Worm (Caenorhabditis elegans) whole organism, L3 larva: ENCODE data around the gene rpl-29.

Experiments
- R02D3.7 ChIP-seq: fragments of 150-350 bp; optimal IDR thresholded peaks from 2 replicates; lab custom pipeline; 2014; ENCODE audit warnings: missing biosample characterization, missing genetic modification characterization
- ZK546.5 ChIP-seq: sonication (generic microtip); optimal IDR thresholded peaks from 2 replicates; lab custom pipeline; 2017; ENCODE audit warnings: missing biosample characterization, missing genetic modification characterization
- aly-2 ChIP-seq: fragments of 150-350 bp; optimal IDR thresholded peaks from 2 replicates; lab custom pipeline; 2014; ENCODE audit warnings: missing biosample characterization, missing genetic modification characterization
- ama-1 ChIP-seq: fragments of 150-350 bp; optimal IDR thresholded peaks from 2 replicates; lab custom pipeline; 2018
- ceh-16 ChIP-seq: sonication (generic microtip); optimal IDR thresholded peaks from 2 replicates; lab custom pipeline; 2017; ENCODE audit warnings: missing biosample characterization, missing genetic modification characterization
- ceh-28 ChIP-seq: fragments of 150-350 bp; optimal IDR thresholded peaks from 2 replicates; lab custom pipeline; 2014; ENCODE audit warnings: missing biosample characterization, missing genetic modification reagents, missing genetic modification characterization
- ceh-82 ChIP-seq: fragments of 150-350 bp; optimal IDR thresholded peaks from 2 replicates; lab custom pipeline; 2014; ENCODE audit warnings: missing biosample characterization, missing genetic modification characterization
- ceh-9 ChIP-seq: sonication (generic microtip); optimal IDR thresholded peaks from 2 replicates; lab custom pipeline; 2018; ENCODE audit warnings: missing biosample characterization, missing genetic modification characterization
- egl-27 ChIP-seq: sonication (generic microtip); optimal IDR thresholded peaks from 4 replicates; lab custom pipeline; 2017; ENCODE audit warnings: missing biosample characterization, missing genetic modification reagents, missing genetic modification characterization
- egl-5 ChIP-seq: fragments of 150-350 bp; optimal IDR thresholded peaks from 2 replicates; lab custom pipeline; 2017; ENCODE audit warnings: missing biosample characterization, missing genetic modification reagents, missing genetic modification characterization, inconsistent platforms
- elt-1 ChIP-seq: fragments of 150-350 bp; optimal IDR thresholded peaks from 2 replicates; lab custom pipeline; 2014; ENCODE audit warnings: missing biosample characterization, missing genetic modification characterization
- elt-2 ChIP-seq: sonication (generic microtip); optimal IDR thresholded peaks from 2 replicates; lab custom pipeline; 2016; ENCODE audit warnings: missing genetic modification reagents, mild to moderate bottlenecking, missing genetic modification characterization, missing compliant biosample characterization
- elt-3 ChIP-seq, 3 experiments: fragments of 150-350 bp in 1 of 3; sonication (generic microtip) in 2 of 3; optimal IDR thresholded peaks; 2 replicates in 2 of 3; 4 replicates in 1 of 3; lab custom pipeline; 2014 to 2017; ENCODE audit warnings: missing biosample characterization in 3 of 3, missing genetic modification characterization in 3 of 3
- eor-1 ChIP-seq, 2 experiments: fragments of 150-350 bp; optimal IDR thresholded peaks; 2 replicates each; lab custom pipeline; 2014 to 2018; ENCODE audit warnings: missing biosample characterization in 2 of 2, missing genetic modification characterization in 2 of 2
- fkh-10 ChIP-seq: sonication (generic microtip); optimal IDR thresholded peaks from 2 replicates; lab custom pipeline; 2017; ENCODE audit warnings: missing biosample characterization, missing genetic modification reagents, missing genetic modification characterization
- fkh-2 ChIP-seq: fragments of 150-350 bp; optimal IDR thresholded peaks from 2 replicates; lab custom pipeline; 2014; ENCODE audit warnings: missing biosample characterization, missing genetic modification reagents, missing genetic modification characterization
- fos-1 ChIP-seq: fragments of 150-350 bp; optimal IDR thresholded peaks from 2 replicates; lab custom pipeline; 2014; ENCODE audit warnings: missing biosample characterization, missing genetic modification characterization
- hmg-11 ChIP-seq: sonication (generic microtip); optimal IDR thresholded peaks from 2 replicates; lab custom pipeline; 2016; ENCODE audit warnings: missing genetic modification characterization, missing compliant biosample characterization
- jun-1 ChIP-seq: fragments of 150-350 bp; optimal IDR thresholded peaks from 2 replicates; lab custom pipeline; 2014; ENCODE audit warnings: missing biosample characterization, missing genetic modification reagents, missing genetic modification characterization
- lin-15B ChIP-seq: fragments of 150-350 bp; optimal IDR thresholded peaks from 2 replicates; lab custom pipeline; 2014; ENCODE audit warnings: missing biosample characterization, missing genetic modification characterization
- lin-39 ChIP-seq: fragments of 150-350 bp; optimal IDR thresholded peaks from 2 replicates; lab custom pipeline; 2018; ENCODE audit warnings: missing biosample characterization, missing genetic modification reagents, missing genetic modification characterization
- lsy-12 ChIP-seq: sonication (generic microtip); optimal IDR thresholded peaks from 2 replicates; lab custom pipeline; 2016; ENCODE audit warnings: mild to moderate bottlenecking, missing genetic modification characterization, missing compliant biosample characterization
- mdl-1 ChIP-seq: fragments of 150-350 bp; optimal IDR thresholded peaks from 2 replicates; lab custom pipeline; 2014; ENCODE audit warnings: missing biosample characterization, missing genetic modification characterization
- mml-1 ChIP-seq: fragments of 150-350 bp; sonication (generic microtip); optimal IDR thresholded peaks from 3 replicates; lab custom pipeline; 2014; ENCODE audit warnings: missing biosample characterization, missing genetic modification characterization
- nfya-1 ChIP-seq: sonication (generic microtip); optimal IDR thresholded peaks from 2 replicates; lab custom pipeline; 2017; ENCODE audit warnings: missing genetic modification characterization, mild to moderate bottlenecking, missing compliant biosample characterization, antibody characterized with exemption, moderate library complexity; ENCODE audit not compliant: insufficient read depth
- nhr-23 ChIP-seq: fragments of 150-350 bp; optimal IDR thresholded peaks from 2 replicates; lab custom pipeline; 2014; ENCODE audit warnings: missing biosample characterization, missing genetic modification reagents, missing genetic modification characterization
- nhr-25 ChIP-seq: sonication (generic microtip); optimal IDR thresholded peaks from 2 replicates; lab custom pipeline; 2017; ENCODE audit warnings: missing biosample characterization, missing genetic modification characterization
- nhr-28 ChIP-seq: fragments of 150-350 bp; optimal IDR thresholded peaks from 2 replicates; lab custom pipeline; 2014; ENCODE audit warnings: missing biosample characterization, missing genetic modification characterization
- nhr-43 ChIP-seq: sonication (generic microtip); optimal IDR thresholded peaks from 2 replicates; lab custom pipeline; 2016; ENCODE audit warnings: mild to moderate bottlenecking, missing genetic modification characterization, missing compliant biosample characterization; ENCODE audit not compliant: poor library complexity, severe bottlenecking
- nhr-67 ChIP-seq: fragments of 150-350 bp; optimal IDR thresholded peaks from 2 replicates; lab custom pipeline; 2014; ENCODE audit warnings: missing biosample characterization, missing genetic modification characterization
- pha-4 ChIP-seq: fragments of 150-350 bp; optimal IDR thresholded peaks from 2 replicates; lab custom pipeline; 2014; ENCODE audit warnings: missing biosample characterization, missing genetic modification reagents, missing genetic modification characterization
- pqm-1 ChIP-seq: fragments of 150-350 bp; optimal IDR thresholded peaks from 2 replicates; lab custom pipeline; 2017; ENCODE audit warnings: missing biosample characterization, missing genetic modification characterization, inconsistent platforms
- sea-2 ChIP-seq: fragments of 150-350 bp; sonication (generic microtip); optimal IDR thresholded peaks from 4 replicates; lab custom pipeline; 2014; ENCODE audit warnings: missing biosample characterization, missing genetic modification reagents, missing genetic modification characterization
- skn-1 ChIP-seq: fragments of 150-350 bp; optimal IDR thresholded peaks from 2 replicates; lab custom pipeline; 2014; ENCODE audit warnings: missing biosample characterization, missing genetic modification characterization
- snpc-4 ChIP-seq: fragments of 150-350 bp; optimal IDR thresholded peaks from 2 replicates; lab custom pipeline; 2014; ENCODE audit warnings: missing biosample characterization, missing genetic modification characterization
- tbx-2 ChIP-seq: sonication (generic microtip); optimal IDR thresholded peaks from 2 replicates; lab custom pipeline; 2016; ENCODE audit warnings: mild to moderate bottlenecking, missing genetic modification characterization, missing compliant biosample characterization
- unc-62 ChIP-seq: fragments of 150-350 bp; sonication (generic microtip); optimal IDR thresholded peaks from 4 replicates; lab custom pipeline; 2014; ENCODE audit warnings: missing biosample characterization, missing genetic modification reagents, missing genetic modification characterization
- zag-1 ChIP-seq: fragments of 150-350 bp; optimal IDR thresholded peaks from 2 replicates; lab custom pipeline; 2014; ENCODE audit warnings: missing biosample characterization, missing genetic modification characterization
- ztf-11 ChIP-seq: fragments of 150-350 bp; optimal IDR thresholded peaks from 2 replicates; lab custom pipeline; 2014; ENCODE audit warnings: missing biosample characterization, missing genetic modification characterization

Gene rpl-29

DNA sequence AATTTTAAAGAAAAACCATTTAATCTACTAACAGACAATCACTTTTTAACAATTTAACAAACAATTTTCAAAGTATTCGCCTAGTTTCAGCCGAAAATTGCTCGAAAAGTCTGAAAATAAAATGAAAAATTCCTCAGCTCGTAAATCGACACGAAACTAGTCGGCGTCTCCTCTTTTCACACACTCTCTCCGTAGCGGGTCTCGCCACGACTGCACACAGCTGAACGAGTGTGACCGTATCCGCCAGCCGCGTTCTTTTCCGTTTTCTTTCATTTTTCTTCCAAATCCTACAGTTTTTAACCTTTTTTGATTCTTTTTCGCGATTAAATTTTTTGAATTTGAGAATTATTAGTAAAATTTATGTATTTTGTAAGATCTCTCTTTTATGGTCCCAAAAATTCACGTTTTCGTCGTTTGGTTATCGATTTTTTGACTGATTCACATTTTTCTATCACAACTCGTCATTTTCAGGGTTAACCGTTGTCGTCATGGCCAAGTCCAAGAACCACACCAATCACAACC lies at the start of gene rpl-29:
Gene rpl-29, plus strand, starts transcription at position 472 of the 522 bp plus-strand sequence.
- TF ChIP-seq ama-1 (lab: Kevin White, UChicago) (peak; percentile 70), R02D3.7 (peak; percentile 99), nhr-67 (tag; lab: Kevin White, UChicago) (no peak), ceh-82 (tag; lab: Kevin White, UChicago) (peak; percentile 21), egl-5 (tag; lab: Kevin White, UChicago) (peak; percentile 83), aly-2 (tag; lab: Kevin White, UChicago) (no peak), mdl-1 (tag; lab: Kevin White, UChicago) (no peak), unc-62 (GFP tag; lab: Kevin White, UChicago) (no peak), elt-3 (tag; optimal IDR thresholded peaks at IDR 0.05; lab: Kevin White, UChicago) (no peak), ceh-28 (tag; lab: Kevin White, UChicago) (peak; percentile 56), zag-1 (tag; lab: Kevin White, UChicago) (no peak), hmg-11 (peak; percentile 92), snpc-4 (peak; percentile 49), egl-27 (tag; lab: Kevin White, UChicago) (no peak), nhr-25 (tag; lab: Kevin White, UChicago) (peak; percentile 89), fkh-10 (GFP tag; lab: Kevin White, UChicago) (peak; percentile 44), nhr-43 (tag; lab: Kevin White, UChicago) (no peak), elt-2 (peak; percentile 57), elt-1 (peak; percentile 12), fkh-2 (tag; lab: Kevin White, UChicago) (no peak), pha-4 (tag; lab: Kevin White, UChicago) (peak; percentile 96), tbx-2 (tag; lab: Kevin White, UChicago) (peak; percentile 25), skn-1 (tag; lab: Kevin White, UChicago) (peak; percentile 76), ceh-9 (tag; lab: Kevin White, UChicago) (no peak), jun-1 (peak; percentile 61), nhr-23 (tag; lab: Kevin White, UChicago) (peak; percentile 80), lin-39 (tag; lab: Kevin White, UChicago) (peak; percentile 85), lin-15B (tag; lab: Kevin White, UChicago) (peak; percentile 87), sea-2 (GFP tag; lab: Kevin White, UChicago) (no peak), lsy-12 (tag; lab: Kevin White, UChicago) (peak; percentile 71), nhr-28 (tag; lab: Kevin White, UChicago) (no peak), nfya-1 (peak; percentile 98), ZK546.5 (tag; lab: Kevin White, UChicago) (no peak), ztf-11 (tag; lab: Kevin White, UChicago) (no peak), mml-1 (tag; lab: Kevin White, UChicago) (no peak), pqm-1 (tag; lab: Kevin White, UChicago) (peak; percentile 64)

DNA sequence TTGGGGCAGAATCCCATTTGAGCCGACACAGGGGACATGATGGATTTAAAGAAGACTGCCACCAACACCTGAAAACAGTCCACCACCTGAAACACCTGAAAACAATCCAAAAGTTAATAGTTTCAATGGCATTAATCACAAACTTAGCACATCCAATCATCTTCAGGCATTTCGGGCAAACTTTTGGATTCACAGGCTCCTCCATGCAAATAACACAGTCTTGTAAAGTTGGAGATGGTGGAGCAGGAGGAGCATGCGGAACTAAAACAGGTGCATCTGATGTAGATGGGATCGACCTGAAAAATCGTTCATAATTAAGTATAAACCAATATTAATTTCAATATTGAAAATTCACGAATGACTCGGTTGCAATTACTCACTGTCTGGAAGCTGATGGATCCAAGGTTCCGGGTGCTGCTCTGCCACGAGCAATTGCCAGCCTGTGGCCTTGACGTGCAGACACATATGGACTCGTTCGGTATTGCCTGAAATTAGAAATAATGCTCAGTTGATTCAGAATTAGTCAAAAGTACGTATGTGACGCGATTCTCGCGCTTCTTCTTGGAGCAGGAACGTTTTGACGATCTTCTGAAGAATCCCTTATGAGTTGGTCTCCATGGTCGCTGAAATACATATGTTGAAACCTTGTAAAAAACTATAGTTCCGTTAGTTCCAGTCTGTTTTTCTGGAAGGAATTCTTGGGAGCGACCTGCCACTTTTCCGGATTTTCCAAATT lies 47.5 kb upstream of the rpl-29 start:
- TF ChIP-seq pha-4 (tag; lab: Kevin White, UChicago): no peak
- TF ChIP-seq mml-1 (tag; lab: Kevin White, UChicago): no peak
- no peak for TF ChIP-seq eor-1 (tag; optimal IDR thresholded peaks at IDR 0.05; lab: Kevin White, UChicago)
- TF ChIP-seq ceh-16 (tag; lab: Kevin White, UChicago): no peak
- no peak for TF ChIP-seq fkh-2 (tag; lab: Kevin White, UChicago)
- TF ChIP-seq tbx-2 (tag; lab: Kevin White, UChicago): no peak
- TF ChIP-seq R02D3.7: no peak
- no peak for TF ChIP-seq jun-1
- no peak for TF ChIP-seq fos-1 (tag; lab: Kevin White, UChicago)
- TF ChIP-seq ceh-9 (tag; lab: Kevin White, UChicago): no peak
- TF ChIP-seq ceh-82 (tag; lab: Kevin White, UChicago): no peak
- TF ChIP-seq, all 47 proteins: peak for 0
